Worm (Caenorhabditis elegans): ENCODE measurements around the gene tag-329.
A peak's percentile ranks its signal among the peaks of the same experiment; 100 is the strongest.

tag-329 gene

ce11 chrV:9526470-9526869 lies 8.3 kb upstream of the tag-329 start, which contains the start of gene C50F4.1:
TSS of gene C50F4.1 (plus strand) at chrV:9526793.
- no peak for TF ChIP-seq unc-62 (GFP tag; optimal IDR thresholded peaks at IDR 0.05)
- no peak for TF ChIP-seq blmp-1 (tag; optimal IDR thresholded peaks at IDR 0.05)
- TF ChIP-seq nhr-237 (tag; optimal IDR thresholded peaks at IDR 0.05), result no peak
- no peak for TF ChIP-seq hlh-1 (tag; optimal IDR thresholded peaks at IDR 0.05)
- no peak for TF ChIP-seq ceh-83 (GFP tag; optimal IDR thresholded peaks at IDR 0.05)
- no peak for TF ChIP-seq pha-4 (tag; optimal IDR thresholded peaks at IDR 0.05)
- TF ChIP-seq mep-1 (tag; optimal IDR thresholded peaks at IDR 0.05), result no peak
- TF ChIP-seq nhr-28 (tag; optimal IDR thresholded peaks at IDR 0.05), result no peak

DNA sequence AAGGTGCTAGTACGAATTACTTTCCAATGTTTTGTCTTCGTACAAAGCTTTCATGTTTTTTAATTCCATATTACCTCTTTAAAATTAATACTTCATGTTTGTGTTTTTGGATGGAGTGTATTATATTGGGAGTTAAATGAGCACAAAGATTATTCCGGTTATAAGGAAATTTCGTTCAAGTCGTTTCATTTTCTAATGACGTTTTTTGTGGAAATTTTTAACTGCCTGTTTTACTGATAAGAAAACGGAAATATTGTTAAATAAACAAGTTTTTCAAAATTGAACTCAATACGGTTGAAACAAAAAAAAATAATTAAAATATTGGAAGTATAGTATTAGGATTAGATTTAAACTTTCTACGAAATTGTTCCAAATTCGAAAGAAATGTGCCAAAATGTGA lies 7.4 kb upstream of the tag-329 start:
- TF ChIP-seq nhr-2 (tag; optimal IDR thresholded peaks at IDR 0.05) (no peak), mls-2 (tag; optimal IDR thresholded peaks at IDR 0.05) (no peak), ztf-11 (tag; optimal IDR thresholded peaks at IDR 0.05) (no peak), drap-1 (GFP tag; optimal IDR thresholded peaks at IDR 0.05) (no peak), flh-1 (GFP tag; optimal IDR thresholded peaks at IDR 0.05) (no peak), mep-1 (tag; optimal IDR thresholded peaks at IDR 0.05) (no peak), nhr-12 (tag; optimal IDR thresholded peaks at IDR 0.05) (no peak), pha-4 (tag; optimal IDR thresholded peaks at IDR 0.05) (no peak), blmp-1 (tag; optimal IDR thresholded peaks at IDR 0.05) (no peak)

DNA sequence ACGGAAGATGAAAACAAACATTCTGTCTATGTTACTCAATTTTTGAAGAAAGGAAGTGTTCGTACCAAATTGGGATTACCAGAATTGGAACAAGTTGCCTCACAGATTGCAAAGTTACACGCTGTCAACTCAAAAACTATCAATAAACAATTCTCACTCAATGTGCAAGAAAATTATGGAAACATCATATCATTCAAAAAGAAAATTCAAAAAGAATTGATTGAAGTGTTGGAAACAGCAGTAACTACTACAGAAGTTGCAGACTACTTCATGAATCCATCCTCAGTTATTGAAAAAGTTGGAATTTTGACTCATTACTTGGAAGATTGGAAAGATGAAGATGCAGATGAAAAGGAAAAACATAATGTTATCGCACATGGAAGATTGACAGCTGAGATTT lies 6.7 kb upstream of the tag-329 start:
- TF ChIP-seq drap-1 (GFP tag; optimal IDR thresholded peaks at IDR 0.05) (no peak), elt-1 (tag; optimal IDR thresholded peaks at IDR 0.05; ENCODE audit: borderline replicate concordance, insufficient read depth) (no peak), nhr-237 (tag; optimal IDR thresholded peaks at IDR 0.05) (no peak), nhr-76 (tag; optimal IDR thresholded peaks at IDR 0.05) (no peak), unc-62 (GFP tag; optimal IDR thresholded peaks at IDR 0.05) (no peak), ces-1 (GFP tag; optimal IDR thresholded peaks at IDR 0.05) (no peak), sem-2 (GFP tag; optimal IDR thresholded peaks at IDR 0.05) (no peak), elt-3 (tag; optimal IDR thresholded peaks at IDR 0.05) (no peak), lin-13 (tag; optimal IDR thresholded peaks at IDR 0.05) (no peak), lin-32 (GFP tag; optimal IDR thresholded peaks at IDR 0.05) (no peak), snpc-4 (tag; optimal IDR thresholded peaks at IDR 0.05) (no peak), nhr-28 (tag; optimal IDR thresholded peaks at IDR 0.05) (no peak), sptf-1 (tag; optimal IDR thresholded peaks at IDR 0.05) (no peak), hlh-1 (tag; optimal IDR thresholded peaks at IDR 0.05) (no peak), nhr-12 (tag; optimal IDR thresholded peaks at IDR 0.05) (no peak), ham-2 (GFP tag; optimal IDR thresholded peaks at IDR 0.05) (no peak), cnd-1 (tag; optimal IDR thresholded peaks at IDR 0.05) (no peak), pha-4 (tag; optimal IDR thresholded peaks at IDR 0.05) (no peak), nhr-2 (tag; optimal IDR thresholded peaks at IDR 0.05) (no peak)

ce11 chrV:9531477-9531876 lies 3.2 kb upstream of the tag-329 start, which contains the start of the genes C50F4.10 and pfk-1.2:
TSS of gene C50F4.10 (minus strand) at chrV:9531577.
TSS of gene pfk-1.2 (plus strand) at chrV:9531801.
- TF ChIP-seq lin-32 (GFP tag; optimal IDR thresholded peaks at IDR 0.05), result no peak
- no peak for TF ChIP-seq elt-1 (tag; optimal IDR thresholded peaks at IDR 0.05; ENCODE audit: borderline replicate concordance, insufficient read depth)
- no peak for TF ChIP-seq zip-8 (tag; optimal IDR thresholded peaks at IDR 0.05)
- TF ChIP-seq lsy-2 (tag; optimal IDR thresholded peaks at IDR 0.05), result no peak
- TF ChIP-seq nhr-12 (tag; optimal IDR thresholded peaks at IDR 0.05), result no peak
- TF ChIP-seq ztf-11 (tag; optimal IDR thresholded peaks at IDR 0.05), result no peak
- no peak for TF ChIP-seq ham-2 (GFP tag; optimal IDR thresholded peaks at IDR 0.05)
- no peak for TF ChIP-seq hlh-1 (tag; optimal IDR thresholded peaks at IDR 0.05)
- no peak for TF ChIP-seq sptf-1 (tag; optimal IDR thresholded peaks at IDR 0.05)
- no peak for TF ChIP-seq mep-1 (tag; optimal IDR thresholded peaks at IDR 0.05)
- TF ChIP-seq lin-13 (tag; optimal IDR thresholded peaks at IDR 0.05), result no peak
- no peak for TF ChIP-seq unc-120 (tag; optimal IDR thresholded peaks at IDR 0.05; ENCODE audit: poor library complexity, severe bottlenecking)
- TF ChIP-seq ceh-83 (GFP tag; optimal IDR thresholded peaks at IDR 0.05), result no peak

DNA sequence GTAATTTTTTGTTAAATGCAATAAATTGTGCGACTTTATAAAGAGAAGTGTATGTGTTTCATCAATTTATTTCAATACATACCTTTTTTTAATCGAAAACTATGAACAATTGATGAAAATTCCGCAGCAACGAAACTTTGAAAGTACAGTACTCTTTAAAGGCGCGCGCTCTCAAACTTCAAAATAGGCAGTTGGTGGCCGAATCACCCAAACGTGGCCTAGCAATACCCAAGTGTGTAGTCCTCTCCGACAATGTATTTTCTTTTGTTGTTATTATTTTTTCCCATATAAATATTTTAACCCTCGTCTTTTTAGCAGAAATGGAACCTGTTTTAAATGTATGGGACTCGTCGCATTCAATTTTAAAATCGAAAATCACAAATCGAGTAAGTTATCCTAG lies 1.8 kb downstream of the tag-329 start, which contains the start of gene C50F4.4:
C50F4.4 (plus strand) TSS at position 267 of the 400 bp plus-strand sequence.
- TF ChIP-seq ces-1 (GFP tag; optimal IDR thresholded peaks at IDR 0.05), result no peak
- peak; percentile 34 for TF ChIP-seq unc-120 (tag; optimal IDR thresholded peaks at IDR 0.05; ENCODE audit: poor library complexity, severe bottlenecking)

ce11 chrV:9539638-9540037 lies 4.9 kb downstream of the tag-329 start, which contains the start of gene C50F4.12:
TSS of gene C50F4.12 (minus strand) at chrV:9539738.
- TF ChIP-seq hlh-1 (tag; optimal IDR thresholded peaks at IDR 0.05) (no peak), snpc-4 (tag; optimal IDR thresholded peaks at IDR 0.05) (no peak), flh-1 (GFP tag; optimal IDR thresholded peaks at IDR 0.05) (no peak), blmp-1 (tag; optimal IDR thresholded peaks at IDR 0.05) (no peak), ceh-43 (GFP tag; optimal IDR thresholded peaks at IDR 0.05) (no peak), unc-39 (tag; optimal IDR thresholded peaks at IDR 0.05) (no peak), bed-3 (GFP tag; optimal IDR thresholded peaks at IDR 0.05) (no peak), tbx-8 (GFP tag; optimal IDR thresholded peaks at IDR 0.05) (no peak), nhr-12 (tag; optimal IDR thresholded peaks at IDR 0.05) (no peak), mls-2 (tag; optimal IDR thresholded peaks at IDR 0.05) (no peak), elt-3 (tag; optimal IDR thresholded peaks at IDR 0.05) (no peak), ceh-39 (tag; optimal IDR thresholded peaks at IDR 0.05) (no peak), nhr-2 (tag; optimal IDR thresholded peaks at IDR 0.05) (no peak)

Data from whole organism, mixed stage, embryonic.